Fruit fly (Drosophila melanogaster): ENCODE data around the gene tld.

tld gene

DNA sequence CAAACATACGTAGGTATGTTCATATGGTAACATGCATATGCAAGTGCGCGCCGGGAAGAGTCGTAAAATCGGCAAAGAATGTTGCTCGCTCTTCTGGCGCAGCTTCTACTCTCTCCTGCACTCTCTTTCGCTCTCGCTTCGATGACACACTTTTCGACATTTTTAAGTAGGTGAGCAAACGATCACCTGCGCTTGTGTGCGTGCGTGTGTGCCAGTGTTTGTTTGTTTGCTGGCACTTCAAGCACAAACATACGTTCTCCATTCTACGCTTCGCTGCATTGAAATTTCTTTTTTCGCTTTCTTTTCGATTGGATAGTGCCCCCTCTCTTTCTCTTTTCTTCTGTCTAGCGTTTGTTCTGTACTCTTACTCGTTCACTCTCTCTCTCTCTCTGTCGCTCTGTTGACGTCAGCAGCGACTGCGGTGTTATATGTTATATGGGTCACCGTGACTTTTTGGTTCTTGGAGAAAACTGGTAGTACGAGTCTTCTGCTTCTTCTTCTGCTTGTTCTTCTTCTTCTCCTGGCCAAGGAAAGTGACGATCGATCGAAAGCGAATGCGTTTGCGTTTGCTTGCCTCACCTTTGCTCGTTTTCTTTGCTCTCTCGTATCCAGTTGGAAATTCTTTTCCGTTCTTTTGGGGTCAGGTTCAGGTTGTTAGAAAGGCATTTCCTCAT lies 18.3 kb downstream of the tld start (continued):
- no peak for TF ChIP-seq gcm (GFP tag; optimal IDR thresholded peaks at IDR 0.05)
- TF ChIP-seq CG2199 (GFP tag; IDR thresholded peaks at IDR 0.05), result no peak
- no peak for TF ChIP-seq Sox102F (GFP tag; optimal IDR thresholded peaks at IDR 0.05)
- no peak for TF ChIP-seq Rfx (GFP tag; IDR thresholded peaks at IDR 0.05)
- TF ChIP-seq abd-A (tag; optimal IDR thresholded peaks at IDR 0.05), result no peak
- peak; percentile 17 for TF ChIP-seq nerfin-1 (tag; optimal IDR thresholded peaks at IDR 0.05)
- TF ChIP-seq bowl (GFP tag; IDR thresholded peaks at IDR 0.05), result no peak
- no peak for TF ChIP-seq H15 (GFP tag; IDR thresholded peaks at IDR 0.05)
- TF ChIP-seq CG7745 (tag; optimal IDR thresholded peaks at IDR 0.05), result peak; percentile 37
- no peak for TF ChIP-seq Poxn (GFP tag; IDR thresholded peaks at IDR 0.05)
- no peak for TF ChIP-seq CG16813 (GFP tag; IDR thresholded peaks at IDR 0.05; ENCODE audit: partially characterized antibody)
- TF ChIP-seq yki (optimal IDR thresholded peaks at IDR 0.05), result no peak
- no peak for TF ChIP-seq Abd-B (GFP tag; optimal IDR thresholded peaks at IDR 0.05)
- no peak for TF ChIP-seq stwl (tag; optimal IDR thresholded peaks at IDR 0.05)
- no peak for TF ChIP-seq Max (GFP tag; optimal IDR thresholded peaks at IDR 0.05)
- TF ChIP-seq CG4617 (GFP tag; optimal IDR thresholded peaks at IDR 0.05; ENCODE audit: borderline replicate concordance), result no peak
- no peak for TF ChIP-seq CG33213 (GFP tag; optimal IDR thresholded peaks at IDR 0.05)
- TF ChIP-seq CG1024 (GFP tag; IDR thresholded peaks at IDR 0.05), result no peak
- no peak for TF ChIP-seq psq (GFP tag; optimal IDR thresholded peaks at IDR 0.05)
- TF ChIP-seq CG7928 (GFP tag; optimal IDR thresholded peaks at IDR 0.05), result no peak
- TF ChIP-seq CG31441 (GFP tag; IDR thresholded peaks at IDR 0.05), result no peak
- TF ChIP-seq CG8290 (GFP tag; optimal IDR thresholded peaks at IDR 0.05), result no peak
- TF ChIP-seq CG8290 (tag; optimal IDR thresholded peaks at IDR 0.05), result peak in 1 of 2 experiments; percentile 35
- no peak for TF ChIP-seq CG7963 (GFP tag; IDR thresholded peaks at IDR 0.05; ENCODE audit: partially characterized antibody)
- TF ChIP-seq CG11085 (GFP tag; IDR thresholded peaks at IDR 0.05), result no peak
- TF ChIP-seq CG18476 (GFP tag; optimal IDR thresholded peaks at IDR 0.05), result no peak
- TF ChIP-seq Bteb2 (GFP tag; optimal IDR thresholded peaks at IDR 0.05), result no peak
- no peak for TF ChIP-seq CG10959 (GFP tag; IDR thresholded peaks at IDR 0.05)
- no peak for TF ChIP-seq CG18011 (GFP tag; optimal IDR thresholded peaks at IDR 0.05)
- TF ChIP-seq amos (GFP tag; IDR thresholded peaks at IDR 0.05; ENCODE audit: partially characterized antibody), result no peak
- no peak for TF ChIP-seq GATAe (GFP tag; conservative IDR thresholded peaks at IDR 0.05)
- no peak for TF ChIP-seq row (GFP tag; IDR thresholded peaks at IDR 0.05)
- no peak for TF ChIP-seq seq (GFP tag; IDR thresholded peaks at IDR 0.05)
- TF ChIP-seq CG8924 (tag; optimal IDR thresholded peaks at IDR 0.05), result no peak
- TF ChIP-seq CG14710 (tag; optimal IDR thresholded peaks at IDR 0.05), result peak; percentile 36
- TF ChIP-seq CTCF (GFP tag; optimal IDR thresholded peaks at IDR 0.05), result no peak
- TF ChIP-seq wdn (GFP tag; IDR thresholded peaks at IDR 0.05), result no peak
- TF ChIP-seq slou (GFP tag; optimal IDR thresholded peaks at IDR 0.05), result no peak
- TF ChIP-seq sens-2 (GFP tag; IDR thresholded peaks at IDR 0.05), result no peak
- TF ChIP-seq hkb (optimal IDR thresholded peaks at IDR 0.05), result no peak
- TF ChIP-seq hkb (GFP tag; IDR thresholded peaks at IDR 0.05), result no peak
- TF ChIP-seq Mes4 (GFP tag; optimal IDR thresholded peaks at IDR 0.05), result no peak
- TF ChIP-seq B-H2 (GFP tag; optimal IDR thresholded peaks at IDR 0.05), result no peak
- no peak for TF ChIP-seq mirr (GFP tag; optimal IDR thresholded peaks at IDR 0.05)
- no peak for TF ChIP-seq lab (GFP tag; optimal IDR thresholded peaks at IDR 0.05)
- no peak for TF ChIP-seq pfk (GFP tag; optimal IDR thresholded peaks at IDR 0.05)
- TF ChIP-seq CG6791 (GFP tag; IDR thresholded peaks at IDR 0.05; ENCODE audit: partially characterized antibody), result no peak
- no peak for TF ChIP-seq Sin3A (optimal IDR thresholded peaks at IDR 0.05)
- no peak for TF ChIP-seq crc (GFP tag; optimal IDR thresholded peaks at IDR 0.05)
- TF ChIP-seq Atf6 (GFP tag; IDR thresholded peaks at IDR 0.05), result no peak
- TF ChIP-seq Drgx (GFP tag; IDR thresholded peaks at IDR 0.05), result no peak
- TF ChIP-seq CG4282 (GFP tag; optimal IDR thresholded peaks at IDR 0.05), result no peak
- no peak for TF ChIP-seq sim (GFP tag; IDR thresholded peaks at IDR 0.05)

Measured in whole organism, embryonic.